Worm (Caenorhabditis elegans): ENCODE results near the gene F35H12.6.

- TF ChIP-seq ahr-1 (tag; optimal IDR thresholded peaks at IDR 0.05) (no peak), dmd-4 (tag; optimal IDR thresholded peaks at IDR 0.05; ENCODE audit: borderline replicate concordance) (no peak), ceh-2 (tag; optimal IDR thresholded peaks at IDR 0.05) (no peak), elt-2 (tag; optimal IDR thresholded peaks at IDR 0.05) (no peak), nhr-11 (tag; optimal IDR thresholded peaks at IDR 0.05) (no peak)
Observed at ce11 chrX:936013-936412, 22.9 kb downstream of the F35H12.6 start.
